Fruit fly (Drosophila melanogaster): Measurements from ENCODE around the gene GABPI.

DNA sequence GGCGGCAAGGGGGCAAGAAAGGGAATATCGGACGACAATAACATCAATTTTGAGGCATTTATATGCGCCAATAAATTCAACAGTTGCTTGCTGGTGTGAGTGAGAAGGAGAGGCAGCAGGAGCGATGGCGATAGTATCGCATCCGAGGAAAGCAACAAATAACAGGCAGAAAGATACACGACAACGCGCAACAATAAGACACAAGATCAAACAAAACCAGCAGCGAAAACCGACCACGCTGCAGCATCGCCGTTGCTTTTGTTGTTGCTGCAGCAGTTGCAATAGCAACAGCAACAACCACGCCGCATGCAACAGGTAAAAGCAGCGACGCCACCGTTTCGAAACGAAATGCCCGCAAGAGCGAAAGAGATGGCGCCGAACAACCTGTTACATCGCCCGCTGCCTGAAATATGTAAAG, 29.8 kb upstream of the GABPI start:
- TF ChIP-seq CG8478 (optimal IDR thresholded peaks at IDR 0.05) (no peak), CTCF (optimal IDR thresholded peaks at IDR 0.05) (no peak)
